Worm (Caenorhabditis elegans) whole organism, L2 larva: ENCODE results near the gene fbxb-108.
A peak's percentile ranks its signal among the peaks of the same experiment; 100 is the strongest.

Source experiments
- C34F6.9 ChIP-seq: fragments of 150-350 bp; optimal IDR thresholded peaks from 2 replicates; lab custom pipeline; 2014; ENCODE audit warnings: missing biosample characterization, missing genetic modification characterization
- F13H6.1 ChIP-seq: sonication (generic microtip); optimal IDR thresholded peaks from 2 replicates; lab custom pipeline; 2016; ENCODE audit warnings: missing genetic modification characterization, missing compliant biosample characterization
- R02D3.7 ChIP-seq: fragments of 150-350 bp; optimal IDR thresholded peaks from 2 replicates; lab custom pipeline; 2014; ENCODE audit warnings: missing biosample characterization, missing genetic modification characterization
- Y55F3AM.14 ChIP-seq: fragments of 200-800 bp; sonication (Bioruptor generic); optimal IDR thresholded peaks from 2 replicates; lab custom pipeline; 2018; ENCODE audit warnings: mild to moderate bottlenecking, missing genetic modification characterization, missing compliant biosample characterization
- ZK546.5 ChIP-seq: sonication (generic microtip); optimal IDR thresholded peaks from 2 replicates; lab custom pipeline; 2017; ENCODE audit warnings: missing biosample characterization, missing genetic modification characterization
- alr-1 ChIP-seq: fragments of 150-350 bp; optimal IDR thresholded peaks from 2 replicates; lab custom pipeline; 2014; ENCODE audit warnings: missing biosample characterization, missing genetic modification characterization
- aly-2 ChIP-seq: fragments of 150-350 bp; optimal IDR thresholded peaks from 2 replicates; lab custom pipeline; 2014; ENCODE audit warnings: missing biosample characterization, missing genetic modification characterization
- ama-1 ChIP-seq: fragments of 150-350 bp; optimal IDR thresholded peaks from 2 replicates; lab custom pipeline; 2018; ENCODE audit warnings: inconsistent platforms
- blmp-1 ChIP-seq: sonication (generic microtip); optimal IDR thresholded peaks from 2 replicates; lab custom pipeline; 2017; ENCODE audit warnings: missing genetic modification characterization, mild to moderate bottlenecking, missing compliant biosample characterization, antibody characterized with exemption, moderate library complexity; ENCODE audit not compliant: insufficient read depth
- ceh-82 ChIP-seq: fragments of 150-350 bp; optimal IDR thresholded peaks from 2 replicates; lab custom pipeline; 2014; ENCODE audit warnings: missing biosample characterization, missing genetic modification characterization
- crh-2 ChIP-seq: sonication (generic microtip); optimal IDR thresholded peaks from 2 replicates; lab custom pipeline; 2017; ENCODE audit warnings: missing biosample characterization, missing genetic modification characterization
- dmd-4 ChIP-seq: sonication (generic microtip); optimal IDR thresholded peaks from 2 replicates; lab custom pipeline; 2017; ENCODE audit warnings: missing biosample characterization, missing genetic modification characterization
- egl-27 ChIP-seq: sonication (generic microtip); optimal IDR thresholded peaks from 3 replicates; lab custom pipeline; 2017; ENCODE audit warnings: missing biosample characterization, missing genetic modification reagents, missing genetic modification characterization
- fos-1 ChIP-seq: fragments of 150-350 bp; optimal IDR thresholded peaks from 2 replicates; lab custom pipeline; 2014; ENCODE audit warnings: missing biosample characterization, missing genetic modification characterization
- gmeb-1 ChIP-seq: fragments of 150-350 bp; optimal IDR thresholded peaks from 2 replicates; lab custom pipeline; 2014; ENCODE audit warnings: missing biosample characterization, missing genetic modification characterization
- lin-11 ChIP-seq: fragments of 150-350 bp; sonication (generic microtip); optimal IDR thresholded peaks from 2 replicates; lab custom pipeline; 2014; ENCODE audit warnings: missing biosample characterization, missing genetic modification characterization, inconsistent platforms, mixed read lengths
- lin-13 ChIP-seq: fragments of 150-350 bp; optimal IDR thresholded peaks from 2 replicates; lab custom pipeline; 2014; ENCODE audit warnings: missing biosample characterization, missing genetic modification reagents, missing genetic modification characterization
- lin-39 ChIP-seq: fragments of 150-350 bp; optimal IDR thresholded peaks from 2 replicates; lab custom pipeline; 2014; ENCODE audit warnings: missing biosample characterization, missing genetic modification reagents, missing genetic modification characterization
- lsy-2 ChIP-seq, 2 experiments: fragments of 150-350 bp in 1 of 2; sonication (generic microtip) in 1 of 2; optimal IDR thresholded peaks; 2 replicates each; lab custom pipeline; 2014 to 2017; ENCODE audit warnings: missing biosample characterization in 2 of 2, missing genetic modification characterization in 2 of 2
- mab-5 ChIP-seq: fragments of 150-350 bp; optimal IDR thresholded peaks from 2 replicates; lab custom pipeline; 2014; ENCODE audit warnings: missing biosample characterization, missing genetic modification characterization
- mbf-1 ChIP-seq: sonication (generic microtip); optimal IDR thresholded peaks from 2 replicates; lab custom pipeline; 2017; ENCODE audit warnings: missing biosample characterization, missing genetic modification characterization
- mdl-1 ChIP-seq, 2 experiments: fragments of 150-350 bp in 1 of 2; sonication (generic microtip) in 1 of 2; optimal IDR thresholded peaks; 2 replicates each; lab custom pipeline; 2017; ENCODE audit warnings: missing biosample characterization in 2 of 2, missing genetic modification characterization in 2 of 2
- nhr-11 ChIP-seq: fragments of 150-350 bp; optimal IDR thresholded peaks from 2 replicates; lab custom pipeline; 2014; ENCODE audit warnings: missing biosample characterization, missing genetic modification characterization
- nhr-129 ChIP-seq: fragments of 150-350 bp; optimal IDR thresholded peaks from 2 replicates; lab custom pipeline; 2014; ENCODE audit warnings: missing biosample characterization, missing genetic modification characterization
- nhr-21 ChIP-seq: fragments of 150-350 bp; optimal IDR thresholded peaks from 2 replicates; lab custom pipeline; 2014; ENCODE audit warnings: missing biosample characterization, missing genetic modification characterization
- nhr-23 ChIP-seq: fragments of 150-350 bp; optimal IDR thresholded peaks from 2 replicates; lab custom pipeline; 2014; ENCODE audit warnings: missing biosample characterization, missing genetic modification reagents, missing genetic modification characterization
- sem-4 ChIP-seq: fragments of 150-350 bp; optimal IDR thresholded peaks from 2 replicates; lab custom pipeline; 2014; ENCODE audit warnings: missing biosample characterization, missing genetic modification reagents, missing genetic modification characterization
- sma-3 ChIP-seq: sonication (generic microtip); optimal IDR thresholded peaks from 2 replicates; lab custom pipeline; 2016; ENCODE audit warnings: missing genetic modification reagents, missing genetic modification characterization, missing compliant biosample characterization
- sma-9 ChIP-seq, 2 experiments: fragments of 150-350 bp in 1 of 2; sonication (generic microtip) in 1 of 2; optimal IDR thresholded peaks; 2 replicates each; lab custom pipeline; 2014 to 2016; ENCODE audit warnings: missing genetic modification characterization in 2 of 2, mild to moderate bottlenecking in 1 of 2, missing biosample characterization in 1 of 2, missing compliant biosample characterization in 1 of 2, missing genetic modification reagents in 1 of 2, moderate library complexity in 1 of 2
- snpc-4 ChIP-seq: fragments of 150-350 bp; optimal IDR thresholded peaks from 2 replicates; lab custom pipeline; 2014; ENCODE audit warnings: missing biosample characterization, missing genetic modification characterization
- unc-39 ChIP-seq: fragments of 150-350 bp; optimal IDR thresholded peaks from 2 replicates; lab custom pipeline; 2014; ENCODE audit warnings: missing biosample characterization, missing genetic modification characterization
- unc-55 ChIP-seq: fragments of 150-350 bp; sonication (generic microtip); optimal IDR thresholded peaks from 3 replicates; lab custom pipeline; 2014; ENCODE audit warnings: missing biosample characterization, missing genetic modification reagents, missing genetic modification characterization
- unc-62 ChIP-seq: fragments of 150-350 bp; optimal IDR thresholded peaks from 2 replicates; lab custom pipeline; 2014; ENCODE audit warnings: missing biosample characterization, missing genetic modification reagents, missing genetic modification characterization
- zag-1 ChIP-seq: fragments of 150-350 bp; optimal IDR thresholded peaks from 2 replicates; lab custom pipeline; 2014; ENCODE audit warnings: missing biosample characterization, missing genetic modification characterization

fbxb-108 gene

ce11 chrII:2800550-2801233, 35.9 kb downstream of the fbxb-108 start, which contains the start of gene nhr-119 (continued):
- TF ChIP-seq lin-11 (tag; lab: Kevin White, UChicago) (no peak), crh-2 (tag; lab: Kevin White, UChicago) (peak; percentile 66), blmp-1 (peak; percentile 79), unc-62 (peak; percentile 47), zag-1 (tag; lab: Kevin White, UChicago) (no peak), fos-1 (tag; lab: Kevin White, UChicago) (peak; percentile 94), unc-39 (tag; lab: Kevin White, UChicago) (no peak), alr-1 (tag; lab: Kevin White, UChicago) (no peak), C34F6.9 (tag; lab: Kevin White, UChicago) (peak; percentile 38), aly-2 (no peak), mab-5 (tag; lab: Kevin White, UChicago) (peak; percentile 15), sma-3 (peak; percentile 96), gmeb-1 (tag; lab: Kevin White, UChicago) (peak; percentile 75), lsy-2 (tag; optimal IDR thresholded peaks at IDR 0.05; lab: Kevin White, UChicago) (peak in 1 of 2 experiments; percentile 73), ceh-82 (tag; lab: Kevin White, UChicago) (no peak)
- TF ChIP-seq, all 48 proteins: peak for 23

- peak; percentile 48 for TF ChIP-seq lin-13 (GFP tag; lab: Kevin White, UChicago)
- no peak for TF ChIP-seq ZK546.5 (tag; lab: Kevin White, UChicago)
These were observed 37.0 kb downstream of the fbxb-108 start for ce11 chrII:2801764-2802163.

- TF ChIP-seq lin-13 (GFP tag; lab: Kevin White, UChicago) (peak; percentile 2), crh-2 (tag; lab: Kevin White, UChicago) (peak; percentile 32), mbf-1 (tag; lab: Kevin White, UChicago) (no peak), R02D3.7 (tag; lab: Kevin White, UChicago) (no peak), alr-1 (tag; lab: Kevin White, UChicago) (no peak), ama-1 (no peak), dmd-4 (tag; lab: Kevin White, UChicago) (no peak), egl-27 (tag; lab: Kevin White, UChicago) (peak; percentile 5), unc-55 (GFP tag; lab: Kevin White, UChicago) (no peak), sma-9 (GFP tag; optimal IDR thresholded peaks at IDR 0.05; lab: Kevin White, UChicago) (peak; percentile 70), sma-9 (tag; optimal IDR thresholded peaks at IDR 0.05; lab: Kevin White, UChicago) (no peak), nhr-21 (tag; lab: Kevin White, UChicago) (peak; percentile 2), Y55F3AM.14 (GFP tag; lab: Kevin White, UChicago) (peak; percentile 6), nhr-23 (tag; lab: Kevin White, UChicago) (no peak), fos-1 (tag; lab: Kevin White, UChicago) (peak; percentile 60)
These were observed 38.2 kb downstream of the fbxb-108 start for ce11 chrII:2802804-2803586.

ce11 chrII:2804245-2804644, 39.5 kb downstream of the fbxb-108 start:
- peak in 1 of 2 experiments; percentile 72 for TF ChIP-seq mdl-1 (tag; optimal IDR thresholded peaks at IDR 0.05; lab: Kevin White, UChicago)
- peak; percentile 12 for TF ChIP-seq blmp-1
- no peak for TF ChIP-seq sem-4 (tag; lab: Kevin White, UChicago)
- TF ChIP-seq lsy-2 (tag; optimal IDR thresholded peaks at IDR 0.05; lab: Kevin White, UChicago): peak in 1 of 2 experiments; percentile 65
- no peak for TF ChIP-seq mab-5 (tag; lab: Kevin White, UChicago)
- TF ChIP-seq C34F6.9 (tag; lab: Kevin White, UChicago): peak; percentile 53
- TF ChIP-seq ceh-82 (tag; lab: Kevin White, UChicago): no peak
- TF ChIP-seq dmd-4 (tag; lab: Kevin White, UChicago): no peak
- no peak for TF ChIP-seq zag-1 (tag; lab: Kevin White, UChicago)
- peak; percentile 52 for TF ChIP-seq sma-9 (GFP tag; optimal IDR thresholded peaks at IDR 0.05; lab: Kevin White, UChicago)
- TF ChIP-seq sma-9 (tag; optimal IDR thresholded peaks at IDR 0.05; lab: Kevin White, UChicago): no peak
- peak; percentile 2 for TF ChIP-seq nhr-129 (tag; lab: Kevin White, UChicago)
- TF ChIP-seq nhr-11: no peak
- peak; percentile 78 for TF ChIP-seq unc-55 (GFP tag; lab: Kevin White, UChicago)
- no peak for TF ChIP-seq nhr-21 (tag; lab: Kevin White, UChicago)
- TF ChIP-seq gmeb-1 (tag; lab: Kevin White, UChicago): no peak
- TF ChIP-seq lin-39 (tag; lab: Kevin White, UChicago): no peak
- no peak for TF ChIP-seq snpc-4 (tag; lab: Kevin White, UChicago)
- peak; percentile 38 for TF ChIP-seq F13H6.1 (tag; lab: Kevin White, UChicago)
- peak; percentile 13 for TF ChIP-seq lin-13 (GFP tag; lab: Kevin White, UChicago)
